Fruit fly (Drosophila melanogaster) whole organism, embryonic: ENCODE measurements around the gene CG34148.

Source experiments
- Atf3 ChIP-seq: fragments of 200-800 bp; sonication (Bioruptor generic); optimal IDR thresholded peaks from 3 replicates; lab custom pipeline; 2016; ENCODE audit warnings: missing biosample characterization, missing genetic modification characterization
- Atf6 ChIP-seq: fragments of 200-800 bp; sonication (Bioruptor generic); IDR thresholded peaks from 2 replicates; pipeline ENCODE4 v1.3.6; 2022; ENCODE audit warnings: missing biosample characterization, missing genetic modification characterization
- B-H2 ChIP-seq: fragments of 200-800 bp; sonication (Bioruptor generic); optimal IDR thresholded peaks from 2 replicates; lab custom pipeline; 2018; ENCODE audit warnings: missing biosample characterization, mild to moderate bottlenecking, missing genetic modification characterization
- C15 ChIP-seq: fragments of 200-800 bp; sonication (Bioruptor generic); IDR thresholded peaks from 3 replicates; pipeline ENCODE4 v1.3.6; 2022; ENCODE audit warnings: missing biosample characterization, missing genetic modification characterization
- CG10959 ChIP-seq: fragments of 200-800 bp; sonication (Bioruptor generic); IDR thresholded peaks from 2 replicates; pipeline ENCODE4 v1.3.6; 2022; ENCODE audit warnings: missing biosample characterization, missing genetic modification characterization
- CG12155 ChIP-seq: fragments of 200-800 bp; sonication (Bioruptor generic); optimal IDR thresholded peaks from 3 replicates; lab custom pipeline; 2016; ENCODE audit warnings: missing biosample characterization, missing genetic modification characterization
- CG12236 ChIP-seq: fragments of 200-800 bp; sonication (Bioruptor generic); optimal IDR thresholded peaks from 2 replicates; lab custom pipeline; 2016; ENCODE audit warnings: missing biosample characterization, missing genetic modification characterization
- CG16779 ChIP-seq: fragments of 200-800 bp; sonication (Bioruptor generic); IDR thresholded peaks from 2 replicates; pipeline ENCODE4 v1.3.6; 2022; ENCODE audit warnings: missing biosample characterization, missing genetic modification characterization
- CG17359 ChIP-seq: fragments of 200-800 bp; sonication (Bioruptor generic); optimal IDR thresholded peaks from 3 replicates; lab custom pipeline; 2018; ENCODE audit warnings: missing biosample characterization, mild to moderate bottlenecking, missing genetic modification characterization, moderate library complexity
- CG17568 ChIP-seq: fragments of 200-800 bp; sonication (Bioruptor generic); optimal IDR thresholded peaks from 2 replicates; lab custom pipeline; 2018; ENCODE audit warnings: missing biosample characterization, mild to moderate bottlenecking, missing genetic modification characterization, moderate library complexity
- CG2129 ChIP-seq: fragments of 200-800 bp; sonication (Bioruptor generic); IDR thresholded peaks from 2 replicates; pipeline ENCODE4 v1.3.6; 2022; ENCODE audit warnings: missing biosample characterization, missing genetic modification characterization; ENCODE audit not compliant: partially characterized antibody
- CG34224 ChIP-seq: fragments of 200-800 bp; sonication (Bioruptor generic); IDR thresholded peaks from 3 replicates; pipeline ENCODE4 v1.3.6; 2022; ENCODE audit warnings: missing biosample characterization, missing genetic modification characterization; ENCODE audit not compliant: partially characterized antibody
- CG3726 ChIP-seq: fragments of 200-800 bp; sonication (Bioruptor generic); IDR thresholded peaks from 3 replicates; pipeline ENCODE4, ENCODE4 v1.3.6; 2022; ENCODE audit warnings: missing biosample characterization, missing genetic modification characterization
- CG3995 ChIP-seq: fragments of 200-800 bp; sonication (Bioruptor generic); optimal IDR thresholded peaks from 3 replicates; lab custom pipeline; 2016; ENCODE audit warnings: missing biosample characterization, missing genetic modification characterization
- CG42726 ChIP-seq: fragments of 200-800 bp; sonication (Bioruptor generic); IDR thresholded peaks from 2 replicates; pipeline ENCODE4 v1.3.6; 2022; ENCODE audit warnings: missing biosample characterization, missing genetic modification characterization; ENCODE audit not compliant: partially characterized antibody
- CG6791 ChIP-seq: fragments of 200-800 bp; sonication (Bioruptor generic); IDR thresholded peaks from 3 replicates; pipeline ENCODE4 v1.3.6; 2022; ENCODE audit warnings: missing biosample characterization, missing genetic modification characterization; ENCODE audit not compliant: partially characterized antibody
- CG6813 ChIP-seq: fragments of 200-800 bp; sonication (Bioruptor generic); optimal IDR thresholded peaks from 2 replicates; lab custom pipeline; 2017; ENCODE audit warnings: missing biosample characterization, missing genetic modification characterization, mild to moderate bottlenecking, moderate library complexity, missing genetic modification reagents
- CG8290 ChIP-seq, 3 experiments: fragments of 200-800 bp; sonication (Bioruptor generic); optimal IDR thresholded peaks; 2 replicates each; lab custom pipeline; 2016 to 2019; ENCODE audit warnings: missing biosample characterization in 3 of 3, missing genetic modification characterization in 3 of 3, mild to moderate bottlenecking in 2 of 3, moderate library complexity in 1 of 3
- CG8388 ChIP-seq: fragments of 200-800 bp; sonication (Bioruptor generic); optimal IDR thresholded peaks from 2 replicates; lab custom pipeline; 2019; ENCODE audit warnings: missing biosample characterization, mild to moderate bottlenecking, missing genetic modification characterization, moderate library complexity
- Dip3 ChIP-seq: fragments of 200-800 bp; sonication (Bioruptor generic); optimal IDR thresholded peaks from 3 replicates; lab custom pipeline; 2016; ENCODE audit warnings: missing biosample characterization, missing genetic modification characterization
- Dref ChIP-seq: fragments of 200-800 bp; sonication (Bioruptor generic); IDR thresholded peaks from 2 replicates; pipeline ENCODE4 v1.3.6; 2022; ENCODE audit warnings: missing biosample characterization, missing genetic modification characterization
- ERR ChIP-seq: fragments of 200-800 bp; sonication (Bioruptor generic); optimal IDR thresholded peaks from 2 replicates; lab custom pipeline; 2016; ENCODE audit warnings: missing biosample characterization, missing genetic modification characterization
- Fer2 ChIP-seq: fragments of 200-800 bp; sonication (Bioruptor generic); optimal IDR thresholded peaks from 2 replicates; lab custom pipeline; 2018; ENCODE audit warnings: missing biosample characterization, mild to moderate bottlenecking, missing genetic modification characterization, moderate library complexity
- HLHmδ ChIP-seq: fragments of 200-800 bp; sonication (Bioruptor generic); optimal IDR thresholded peaks from 2 replicates; lab custom pipeline; 2018; ENCODE audit warnings: missing biosample characterization, mild to moderate bottlenecking, missing genetic modification characterization, moderate library complexity
- Hey ChIP-seq: fragments of 200-800 bp; sonication (Bioruptor generic); optimal IDR thresholded peaks from 3 replicates; lab custom pipeline; 2018; ENCODE audit warnings: missing biosample characterization, mild to moderate bottlenecking, missing genetic modification characterization
- Poxn ChIP-seq: fragments of 200-800 bp; sonication (Bioruptor generic); IDR thresholded peaks from 2 replicates; pipeline ENCODE4 v1.3.6; 2022; ENCODE audit warnings: missing biosample characterization, missing genetic modification characterization
- Side ChIP-seq: fragments of 200-800 bp; sonication (Bioruptor generic); optimal IDR thresholded peaks from 2 replicates; lab custom pipeline; 2016; ENCODE audit warnings: missing biosample characterization, missing genetic modification characterization
- Spps ChIP-seq: fragments of 200-800 bp; sonication (Bioruptor generic); optimal IDR thresholded peaks from 2 replicates; lab custom pipeline; 2018; ENCODE audit warnings: missing biosample characterization, mild to moderate bottlenecking, missing genetic modification characterization
- Trl ChIP-seq, 3 experiments: fragments of >200 bp in 2 of 3; fragments of 200-800 bp in 1 of 3; sonication (Bioruptor generic) in 1 of 3; optimal IDR thresholded peaks; 2 replicates in 1 of 3; 3 replicates in 2 of 3; lab custom pipeline; 2016 to 2017; ENCODE audit warnings: missing biosample characterization in 1 of 3, missing genetic modification characterization in 1 of 3
- Xbp1 ChIP-seq: fragments of 200-800 bp; sonication (Bioruptor generic); optimal IDR thresholded peaks from 3 replicates; lab custom pipeline; 2016; ENCODE audit warnings: missing biosample characterization, mild to moderate bottlenecking, missing genetic modification characterization
- Xrp1 ChIP-seq: fragments of 200-800 bp; sonication (Bioruptor generic); IDR thresholded peaks from 2 replicates; pipeline ENCODE4 v1.3.6; 2022; ENCODE audit warnings: missing biosample characterization, missing genetic modification characterization
- amos ChIP-seq: fragments of 200-800 bp; sonication (Bioruptor generic); IDR thresholded peaks from 2 replicates; pipeline ENCODE4 v1.3.6; 2022; ENCODE audit warnings: missing biosample characterization, missing genetic modification characterization; ENCODE audit not compliant: partially characterized antibody
- corto ChIP-seq: fragments of 200-800 bp; sonication (Bioruptor generic); optimal IDR thresholded peaks from 2 replicates; lab custom pipeline; 2016; ENCODE audit warnings: missing biosample characterization, mild to moderate bottlenecking, missing genetic modification characterization, moderate library complexity
- ind ChIP-seq: fragments of 200-800 bp; sonication (Bioruptor generic); optimal IDR thresholded peaks from 3 replicates; lab custom pipeline; 2016; ENCODE audit warnings: missing biosample characterization, missing genetic modification characterization
- nerfin-1 ChIP-seq: fragments of 200-800 bp; sonication (Bioruptor generic); optimal IDR thresholded peaks from 3 replicates; lab custom pipeline; 2019; ENCODE audit warnings: missing biosample characterization, mild to moderate bottlenecking, missing genetic modification characterization, moderate library complexity
- nmo ChIP-seq: fragments of 200-800 bp; sonication (Bioruptor generic); optimal IDR thresholded peaks from 2 replicates; lab custom pipeline; 2018; ENCODE audit warnings: missing biosample characterization, mild to moderate bottlenecking, missing genetic modification characterization, moderate library complexity
- oc ChIP-seq: fragments of 200-800 bp; sonication (Bioruptor generic); optimal IDR thresholded peaks from 2 replicates; lab custom pipeline; 2018; ENCODE audit warnings: missing biosample characterization, mild to moderate bottlenecking, missing genetic modification characterization, moderate library complexity
- pan ChIP-seq, 4 experiments: fragments of >200 bp in 3 of 4; fragments of 200-800 bp in 1 of 4; sonication (Bioruptor generic) in 1 of 4; optimal IDR thresholded peaks in 3 of 4; IDR thresholded peaks in 1 of 4; 2 replicates each; pipeline versions ENCODE4 v1.3.6 to Lab custom; 2017 to 2022; ENCODE audit warnings: missing biosample characterization in 2 of 4, missing genetic modification characterization in 2 of 4, mixed read lengths in 1 of 4
- phol ChIP-seq: fragments of 200-800 bp; sonication (Bioruptor generic); optimal IDR thresholded peaks from 3 replicates; lab custom pipeline; 2018; ENCODE audit warnings: missing biosample characterization, mild to moderate bottlenecking, missing genetic modification characterization, moderate library complexity
- psq ChIP-seq: fragments of 200-800 bp; sonication (Bioruptor generic); optimal IDR thresholded peaks from 2 replicates; lab custom pipeline; 2017; ENCODE audit warnings: missing biosample characterization, missing genetic modification characterization
- sc ChIP-seq, 3 experiments: fragments of >200 bp in 2 of 3; fragments of 200-800 bp in 1 of 3; sonication (Bioruptor generic) in 1 of 3; optimal IDR thresholded peaks; 2 replicates in 2 of 3; 3 replicates in 1 of 3; lab custom pipeline; 2017; ENCODE audit warnings: mild to moderate bottlenecking in 1 of 3, missing biosample characterization in 1 of 3, missing genetic modification characterization in 1 of 3, missing genetic modification reagents in 1 of 3
- sob ChIP-seq: fragments of 200-800 bp; sonication (Bioruptor generic); IDR thresholded peaks from 2 replicates; pipeline ENCODE4 v1.3.6; 2022; ENCODE audit warnings: missing biosample characterization, missing genetic modification characterization
- ttk ChIP-seq: fragments of 200-800 bp; sonication (Bioruptor generic); IDR thresholded peaks from 2 replicates; pipeline ENCODE4 v2.1.2; 2022; ENCODE audit warnings: missing biosample characterization, missing genetic modification characterization
- vnd ChIP-seq: fragments of 200-800 bp; sonication (Bioruptor generic); IDR thresholded peaks from 3 replicates; pipeline ENCODE4 v1.3.6; 2022; ENCODE audit warnings: missing biosample characterization, missing genetic modification characterization; ENCODE audit not compliant: partially characterized antibody
- wdn ChIP-seq: fragments of 200-800 bp; sonication (Bioruptor generic); IDR thresholded peaks from 2 replicates; pipeline ENCODE4 v1.3.6; 2022; ENCODE audit warnings: missing biosample characterization, missing genetic modification characterization
- wek ChIP-seq: fragments of 200-800 bp; sonication (Bioruptor generic); optimal IDR thresholded peaks from 3 replicates; lab custom pipeline; 2018; ENCODE audit warnings: missing biosample characterization, mild to moderate bottlenecking, missing genetic modification characterization, moderate library complexity

The CG34148 gene

DNA sequence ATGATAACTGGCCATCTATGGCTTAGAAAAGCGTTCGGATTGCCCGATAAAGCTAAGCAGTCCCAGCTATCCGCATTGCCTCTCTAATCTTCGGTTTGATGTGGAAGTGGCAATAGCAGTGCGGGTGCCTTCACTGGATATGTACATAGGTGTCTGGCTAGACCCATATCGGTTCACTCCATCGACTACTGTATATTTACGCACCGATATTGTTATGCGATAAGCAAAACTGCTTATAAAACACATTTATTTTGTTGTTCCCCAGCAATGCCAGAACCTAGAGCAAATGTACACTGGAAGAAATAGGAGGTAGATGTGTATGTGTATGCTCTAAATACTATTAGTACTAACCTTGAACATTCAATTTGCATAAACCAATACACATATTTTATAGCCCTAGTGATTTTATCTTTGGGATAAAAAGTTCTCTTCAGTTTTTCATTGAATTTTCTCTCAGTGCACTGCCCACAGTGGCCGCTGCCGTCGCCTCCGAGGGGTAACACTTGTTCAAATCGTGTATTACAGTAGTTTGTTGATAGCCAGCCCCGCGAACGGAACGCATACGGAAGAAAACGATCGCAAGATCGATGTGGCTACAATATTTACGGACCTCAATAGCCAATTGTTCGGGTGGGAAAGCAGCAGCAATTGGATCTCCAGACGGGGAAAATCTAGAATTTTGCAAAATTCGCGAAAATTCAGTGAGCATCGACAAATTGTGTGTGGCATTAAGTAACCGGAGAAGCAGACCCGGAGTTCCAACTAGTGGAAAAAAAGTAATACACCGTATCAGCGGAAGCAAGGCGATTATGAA is 8.1 kb downstream of the CG34148 start, which contains the start of gene CG31431 (continued):
- TF ChIP-seq CG12155 (GFP tag; lab: Kevin White, UChicago) (peak; percentile 96), Atf3 (GFP tag; lab: Kevin White, UChicago) (peak; percentile 95), vnd (GFP tag; lab: Robert Waterston, UW) (no peak), nerfin-1 (tag; lab: Kevin White, UChicago) (peak; percentile 90), CG42726 (GFP tag; lab: Robert Waterston, UW) (no peak), Side (GFP tag; lab: Kevin White, UChicago) (peak; percentile 97), Poxn (peak; percentile 95), CG3995 (GFP tag; lab: Kevin White, UChicago) (peak; percentile 81), corto (GFP tag; lab: Kevin White, UChicago) (peak; percentile 66), Fer2 (tag; lab: Kevin White, UChicago) (peak; percentile 97), Dip3 (GFP tag; lab: Kevin White, UChicago) (peak; percentile 97), CG16779 (GFP tag; lab: Robert Waterston, UW) (peak; percentile 96), amos (GFP tag; lab: Robert Waterston, UW) (no peak), CG6813 (GFP tag; lab: Kevin White, UChicago) (peak; percentile 98), nmo (peak; percentile 98), psq (GFP tag; lab: Kevin White, UChicago) (peak; percentile 90), ERR (GFP tag; lab: Kevin White, UChicago) (peak; percentile 97), Hey (tag; lab: Kevin White, UChicago) (peak; percentile 89), oc (tag; lab: Kevin White, UChicago) (peak; percentile 93), CG8290 (GFP tag; optimal IDR thresholded peaks at IDR 0.05; lab: Kevin White, UChicago) (peak; percentile 93), CG8290 (tag; optimal IDR thresholded peaks at IDR 0.05; lab: Kevin White, UChicago) (peak; percentile 71 to 99), CG10959 (GFP tag; lab: Robert Waterston, UW) (peak; percentile 95), CG3726 (GFP tag; lab: Robert Waterston, UW) (peak; percentile 96), phol (tag; lab: Kevin White, UChicago) (peak; percentile 94), CG12236 (peak; percentile 93), Trl (optimal IDR thresholded peaks at IDR 0.05; lab: Kevin White, UChicago) (no peak), Trl (GFP tag; optimal IDR thresholded peaks at IDR 0.05; lab: Kevin White, UChicago) (peak; percentile 98), CG8388 (GFP tag; lab: Kevin White, UChicago) (peak; percentile 93), pan (optimal IDR thresholded peaks at IDR 0.05; lab: Kevin White, UChicago) (no peak), pan (GFP tag; optimal IDR thresholded peaks at IDR 0.05 in 1 of 2, IDR thresholded peaks at IDR 0.05 in 1 of 2) (peak in 1 of 2 experiments; percentile 98), B-H2 (GFP tag; lab: Kevin White, UChicago) (peak; percentile 94), ttk (GFP tag; lab: Robert Waterston, UW) (peak; percentile 96), Xbp1 (peak; percentile 97), CG17568 (GFP tag; lab: Kevin White, UChicago) (peak; percentile 92), CG17359 (peak; percentile 97), CG34224 (no peak), Spps (tag; lab: Kevin White, UChicago) (peak; percentile 90), ind (GFP tag; lab: Kevin White, UChicago) (peak; percentile 98), sob (GFP tag; lab: Robert Waterston, UW) (peak; percentile 99), HLHmδ (GFP tag; lab: Kevin White, UChicago) (peak; percentile 3), wdn (GFP tag; lab: Robert Waterston, UW) (peak; percentile 97), Xrp1 (GFP tag; lab: Robert Waterston, UW) (peak; percentile 97), wek (peak; percentile 87), Atf6 (GFP tag; lab: Robert Waterston, UW) (peak; percentile 98), CG2129 (GFP tag; lab: Robert Waterston, UW) (no peak), Dref (GFP tag; lab: Robert Waterston, UW) (peak; percentile 43; the same call in 1 of the 2 replicates), sc (optimal IDR thresholded peaks at IDR 0.05; lab: Kevin White, UChicago) (no peak), sc (GFP tag; optimal IDR thresholded peaks at IDR 0.05; lab: Kevin White, UChicago) (peak; percentile 87), CG6791 (GFP tag; lab: Robert Waterston, UW) (no peak), C15 (GFP tag; lab: Robert Waterston, UW) (peak; percentile 95)
